Worm (Caenorhabditis elegans): ENCODE data around the gene R04D3.3.

Gene R04D3.3

DNA sequence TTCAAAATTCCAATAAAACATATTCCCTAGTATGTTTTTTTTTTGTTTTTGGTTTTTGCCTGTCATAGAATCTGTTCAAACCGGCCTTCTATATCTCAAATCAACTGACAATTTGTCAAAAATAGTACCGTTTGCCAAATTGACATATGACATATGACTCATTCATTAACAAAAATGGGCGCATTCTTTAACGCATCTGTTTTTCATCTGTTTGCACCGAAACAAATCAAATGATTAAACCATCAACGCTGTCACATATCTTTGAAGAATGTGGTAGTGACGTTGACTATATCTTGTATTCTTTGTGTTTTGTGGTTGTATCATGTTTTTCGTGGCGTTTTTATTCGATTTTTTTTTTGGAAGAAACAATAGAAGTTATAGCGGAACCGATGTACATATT lies 24.7 kb upstream of the R04D3.3 start (continued):
- no peak for TF ChIP-seq ceh-8 (GFP tag; optimal IDR thresholded peaks at IDR 0.05)

DNA sequence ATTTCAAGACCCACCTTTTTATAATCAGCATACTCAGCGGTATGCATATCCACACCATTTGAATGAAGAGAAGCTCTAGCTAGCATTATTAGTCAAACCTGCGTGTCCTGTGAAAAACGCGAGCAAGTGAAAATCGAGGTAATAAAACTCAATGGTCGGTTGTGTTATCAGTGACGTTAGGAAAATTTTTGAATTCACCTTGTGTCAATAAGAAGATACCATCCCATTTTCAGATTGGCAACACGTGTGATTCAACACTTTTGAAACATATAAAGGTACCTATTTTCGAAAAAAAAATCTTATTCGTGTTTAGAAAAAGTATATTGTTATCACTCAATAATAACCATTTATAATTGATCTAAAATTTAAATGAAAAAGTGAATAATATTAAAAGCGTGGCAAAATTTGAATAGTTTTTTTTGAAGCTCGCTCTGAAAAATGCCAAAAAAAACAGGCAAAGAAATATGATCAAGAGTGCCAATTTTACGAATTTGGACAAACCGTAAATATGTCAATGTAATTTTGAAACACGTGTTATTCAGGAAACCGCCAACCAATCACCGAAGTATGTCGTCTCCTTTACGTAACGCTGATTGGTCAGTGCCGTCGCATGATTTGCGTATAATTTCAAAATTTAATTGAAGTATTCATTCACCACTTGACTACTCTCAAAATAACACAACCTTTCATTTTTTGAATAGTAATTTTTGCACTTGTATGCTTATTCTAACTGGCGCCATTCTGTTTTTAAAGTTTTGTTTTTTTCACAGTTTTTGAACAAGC lies 21.4 kb upstream of the R04D3.3 start, which contains the start of gene F46G10.1:
Gene F46G10.1, minus strand, starts transcription at position 115 of the 783 bp plus-strand sequence.
- no peak for TF ChIP-seq tbx-2 (tag; optimal IDR thresholded peaks at IDR 0.05)
- peak in 1 of 2 experiments; percentile 22 for TF ChIP-seq lin-35 (GFP tag; optimal IDR thresholded peaks at IDR 0.05)
- TF ChIP-seq elt-2 (tag; optimal IDR thresholded peaks at IDR 0.05), result peak; percentile 55
- no peak for TF ChIP-seq efl-1 (optimal IDR thresholded peaks at IDR 0.05)
- TF ChIP-seq efl-1 (GFP tag; optimal IDR thresholded peaks at IDR 0.05 in 1 of 2), result peak in 1 of 2 experiments; percentile 90

DNA sequence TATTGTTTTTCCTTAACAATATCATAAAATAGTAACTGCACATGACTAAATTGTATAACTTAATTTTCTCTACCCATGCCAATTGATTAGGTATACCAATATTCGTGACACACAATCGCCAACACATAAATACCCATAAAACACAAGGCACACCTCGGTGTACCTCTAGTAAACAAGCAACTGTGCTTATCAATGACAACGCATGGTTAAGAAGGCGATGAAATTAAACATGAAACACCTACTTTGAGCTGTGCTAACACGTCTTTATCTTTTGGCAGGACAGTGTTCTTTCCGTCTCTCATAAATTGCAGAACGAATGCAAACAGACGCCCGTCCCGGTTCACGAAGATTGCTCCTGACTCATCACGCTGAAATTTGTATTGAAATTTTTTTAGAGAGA lies 20.3 kb upstream of the R04D3.3 start:
- no peak for TF ChIP-seq mef-2 (tag; optimal IDR thresholded peaks at IDR 0.05)
- TF ChIP-seq ama-1 (optimal IDR thresholded peaks at IDR 0.05), result no peak
- TF ChIP-seq fkh-4 (tag; optimal IDR thresholded peaks at IDR 0.05; ENCODE audit: borderline replicate concordance), result no peak
- TF ChIP-seq aha-1 (tag; optimal IDR thresholded peaks at IDR 0.05), result no peak
- no peak for TF ChIP-seq C04F5.9 (tag; optimal IDR thresholded peaks at IDR 0.05)
- TF ChIP-seq nhr-20 (tag; optimal IDR thresholded peaks at IDR 0.05), result peak; percentile 19
- no peak for TF ChIP-seq ztf-4 (tag; optimal IDR thresholded peaks at IDR 0.05)
- no peak for TF ChIP-seq efl-1 (optimal IDR thresholded peaks at IDR 0.05)
- no peak for TF ChIP-seq efl-1 (GFP tag; optimal IDR thresholded peaks at IDR 0.05 in 1 of 2)
- TF ChIP-seq nhr-76 (tag; optimal IDR thresholded peaks at IDR 0.05), result no peak
- TF ChIP-seq sptf-1 (tag; optimal IDR thresholded peaks at IDR 0.05), result no peak
- TF ChIP-seq elt-2 (tag; optimal IDR thresholded peaks at IDR 0.05), result peak; percentile 88
- no peak for TF ChIP-seq nhr-11 (tag; optimal IDR thresholded peaks at IDR 0.05)
- peak in 1 of 2 experiments; percentile 60 for TF ChIP-seq lin-35 (GFP tag; optimal IDR thresholded peaks at IDR 0.05)
- no peak for TF ChIP-seq hlh-17 (GFP tag; optimal IDR thresholded peaks at IDR 0.05; ENCODE audit: borderline replicate concordance)
- TF ChIP-seq nhr-90 (tag; optimal IDR thresholded peaks at IDR 0.05; ENCODE audit: poor library complexity), result peak; percentile 13
- peak; percentile 76 for TF ChIP-seq pqm-1 (tag; optimal IDR thresholded peaks at IDR 0.05)
- no peak for TF ChIP-seq lin-13 (GFP tag; optimal IDR thresholded peaks at IDR 0.05)
- TF ChIP-seq jun-1 (tag; optimal IDR thresholded peaks at IDR 0.05), result peak; percentile 12
- TF ChIP-seq hpl-2 (GFP tag; optimal IDR thresholded peaks at IDR 0.05), result no peak
- TF ChIP-seq rnt-1 (tag; optimal IDR thresholded peaks at IDR 0.05), result no peak
- TF ChIP-seq F16B12.6 (tag; optimal IDR thresholded peaks at IDR 0.05), result no peak
- TF ChIP-seq nhr-12 (tag; optimal IDR thresholded peaks at IDR 0.05), result no peak
- TF ChIP-seq pag-3 (tag; optimal IDR thresholded peaks at IDR 0.05; ENCODE audit: borderline replicate concordance, insufficient read depth), result no peak
- TF ChIP-seq nhr-84 (tag; optimal IDR thresholded peaks at IDR 0.05), result no peak
- no peak for TF ChIP-seq ceh-90 (tag; optimal IDR thresholded peaks at IDR 0.05)
- no peak for TF ChIP-seq blmp-1 (tag; optimal IDR thresholded peaks at IDR 0.05)
- TF ChIP-seq Y116A8C.19 (tag; optimal IDR thresholded peaks at IDR 0.05; ENCODE audit: borderline replicate concordance), result no peak
- TF ChIP-seq nhr-71 (tag; optimal IDR thresholded peaks at IDR 0.05), result no peak
- TF ChIP-seq xbp-1 (tag; optimal IDR thresholded peaks at IDR 0.05), result no peak
- no peak for TF ChIP-seq ceh-82 (tag; optimal IDR thresholded peaks at IDR 0.05)
- TF ChIP-seq fkh-8 (tag; optimal IDR thresholded peaks at IDR 0.05), result no peak
- no peak for TF ChIP-seq lir-3 (tag; optimal IDR thresholded peaks at IDR 0.05; ENCODE audit: poor library complexity)
- no peak for TF ChIP-seq ceh-63 (GFP tag; optimal IDR thresholded peaks at IDR 0.05)
- no peak for TF ChIP-seq snu-23 (GFP tag; optimal IDR thresholded peaks at IDR 0.05)
- TF ChIP-seq unc-86 (tag; optimal IDR thresholded peaks at IDR 0.05), result no peak
- no peak for TF ChIP-seq ztf-11 (tag; optimal IDR thresholded peaks at IDR 0.05)
- TF ChIP-seq hlh-4 (tag; optimal IDR thresholded peaks at IDR 0.05), result no peak
- no peak for TF ChIP-seq dsc-1 (tag; optimal IDR thresholded peaks at IDR 0.05)
- TF ChIP-seq isw-1 (GFP tag; IDR thresholded peaks at IDR 0.05), result no peak
- no peak for TF ChIP-seq egl-13 (tag; optimal IDR thresholded peaks at IDR 0.05)
- TF ChIP-seq nhr-237 (tag; optimal IDR thresholded peaks at IDR 0.05), result no peak
- no peak for TF ChIP-seq elt-3 (tag; optimal IDR thresholded peaks at IDR 0.05)
- TF ChIP-seq vab-15 (tag; optimal IDR thresholded peaks at IDR 0.05), result no peak
- peak; percentile 22 for TF ChIP-seq lin-14 (GFP tag; optimal IDR thresholded peaks at IDR 0.05)
